Fruit fly (Drosophila melanogaster) whole organism, embryonic: ENCODE measurements around the gene CG10341.
A peak's percentile ranks its signal among the peaks of the same experiment; 100 is the strongest.

Experiments used
- CG13123 ChIP-seq: fragments of 200-800 bp; sonication (Bioruptor generic); optimal IDR thresholded peaks from 2 replicates; lab custom pipeline; 2016; ENCODE audit warnings: missing biosample characterization, missing genetic modification characterization
- CG2120 ChIP-seq: fragments of 200-800 bp; sonication (Bioruptor generic); optimal IDR thresholded peaks from 3 replicates; lab custom pipeline; 2016; ENCODE audit warnings: missing biosample characterization, missing genetic modification characterization
- CG3726 ChIP-seq: fragments of 200-800 bp; sonication (Bioruptor generic); IDR thresholded peaks from 3 replicates; pipeline ENCODE4, ENCODE4 v1.3.6; 2022; ENCODE audit warnings: missing biosample characterization, missing genetic modification characterization
- CG3995 ChIP-seq: fragments of 200-800 bp; sonication (Bioruptor generic); optimal IDR thresholded peaks from 3 replicates; lab custom pipeline; 2016; ENCODE audit warnings: missing biosample characterization, missing genetic modification characterization
- CG6765 ChIP-seq: fragments of 200-800 bp; sonication (Bioruptor generic); optimal IDR thresholded peaks from 3 replicates; lab custom pipeline; 2017; ENCODE audit warnings: missing biosample characterization, mild to moderate bottlenecking, missing genetic modification characterization
- E2f1 ChIP-seq: fragments of 200-800 bp; sonication (Bioruptor generic); IDR thresholded peaks from 2 replicates; pipeline ENCODE4 v1.3.6; 2022; ENCODE audit warnings: missing biosample characterization, missing genetic modification characterization
- Fer2 ChIP-seq: fragments of 200-800 bp; sonication (Bioruptor generic); optimal IDR thresholded peaks from 2 replicates; lab custom pipeline; 2018; ENCODE audit warnings: missing biosample characterization, mild to moderate bottlenecking, missing genetic modification characterization, moderate library complexity
- NC2α ChIP-seq: fragments of 200-800 bp; sonication (Bioruptor generic); optimal IDR thresholded peaks from 2 replicates; lab custom pipeline; 2016; ENCODE audit warnings: missing biosample characterization, missing genetic modification characterization
- ara ChIP-seq: fragments of 200-800 bp; sonication (Bioruptor generic); IDR thresholded peaks from 2 replicates; pipeline ENCODE4 v1.3.6; 2022; ENCODE audit warnings: missing biosample characterization, missing genetic modification characterization
- chif ChIP-seq, 2 experiments: fragments of 200-800 bp; sonication (Bioruptor generic); optimal IDR thresholded peaks; 3 replicates each; lab custom pipeline; 2016; ENCODE audit warnings: missing biosample characterization in 2 of 2, missing genetic modification characterization in 2 of 2
- da ChIP-seq: fragments of 200-800 bp; sonication (Bioruptor generic); optimal IDR thresholded peaks from 2 replicates; lab custom pipeline; 2016; ENCODE audit warnings: missing biosample characterization, missing genetic modification characterization
- gsb ChIP-seq: fragments of 200-800 bp; sonication (Bioruptor generic); IDR thresholded peaks from 2 replicates; pipeline ENCODE4 v1.3.6; 2022; ENCODE audit warnings: missing biosample characterization, missing genetic modification characterization
- inv ChIP-seq: fragments of 200-800 bp; sonication (Bioruptor generic); IDR thresholded peaks from 2 replicates; pipeline ENCODE4 v1.3.6; 2022; ENCODE audit warnings: missing biosample characterization, missing genetic modification characterization; ENCODE audit not compliant: partially characterized antibody
- slbo ChIP-seq: fragments of 200-800 bp; sonication (Bioruptor generic); IDR thresholded peaks from 2 replicates; pipeline ENCODE4 v1.3.6; 2022; ENCODE audit warnings: missing biosample characterization, missing genetic modification characterization

- TF ChIP-seq inv (no peak), CG3995 (GFP tag; lab: Kevin White, UChicago) (peak; percentile 24), CG6765 (GFP tag; lab: Kevin White, UChicago) (no peak), E2f1 (peak; percentile 23; the same call in 1 of the 2 replicates), gsb (no peak), CG13123 (no peak), CG3726 (no peak), slbo (GFP tag; lab: Robert Waterston, UW) (no peak), CG2120 (GFP tag; lab: Kevin White, UChicago) (no peak), NC2α (GFP tag; lab: Kevin White, UChicago) (no peak), da (GFP tag; lab: Kevin White, UChicago) (no peak), ara (GFP tag; lab: Robert Waterston, UW) (no peak), Fer2 (tag; lab: Kevin White, UChicago) (no peak), chif (GFP tag; optimal IDR thresholded peaks at IDR 0.05; lab: Kevin White, UChicago) (no peak)
Observed at dm6 chr2L:18681903-18682302, 16.6 kb upstream of the CG10341 start, which contains the start of gene tos.
